Worm (Caenorhabditis elegans) whole organism, young adult: ENCODE measurements around the gene seip-1.

Source experiments
- B0336.3 ChIP-seq: fragments of 200-800 bp; sonication (Bioruptor generic); IDR thresholded peaks from 2 replicates; pipeline ENCODE4 v1.3.6; 2022; ENCODE audit warnings: missing genetic modification characterization, missing compliant biosample characterization
- D2030.7 ChIP-seq: fragments of 200-800 bp; sonication (Bioruptor generic); IDR thresholded peaks from 2 replicates; pipeline ENCODE4 v1.3.6; 2022; ENCODE audit warnings: missing genetic modification reagents, missing genetic modification characterization, missing compliant biosample characterization
- F33H1.4 ChIP-seq: fragments of 200-800 bp; sonication (Bioruptor generic); IDR thresholded peaks from 2 replicates; pipeline ENCODE4 v1.3.6; 2022; ENCODE audit warnings: missing genetic modification reagents, missing genetic modification characterization, missing compliant biosample characterization
- F57C9.4 ChIP-seq: sonication (generic microtip); optimal IDR thresholded peaks from 2 replicates; lab custom pipeline; 2017; ENCODE audit warnings: mild to moderate bottlenecking, missing genetic modification characterization, missing compliant biosample characterization
- Y53F4B.3 ChIP-seq: fragments of 200-800 bp; sonication (Bioruptor generic); IDR thresholded peaks from 2 replicates; pipeline ENCODE4 v1.3.6; 2022; ENCODE audit warnings: missing genetic modification reagents, missing genetic modification characterization, missing compliant biosample characterization
- Y53G8AR.9 ChIP-seq: fragments of 200-800 bp; sonication (Bioruptor generic); conservative IDR thresholded peaks from 2 replicates; pipeline ENCODE4 v1.3.6; 2022; ENCODE audit warnings: missing genetic modification reagents, missing genetic modification characterization, missing compliant biosample characterization
- Y79H2A.3 ChIP-seq: fragments of 200-800 bp; sonication (Bioruptor generic); conservative IDR thresholded peaks from 2 replicates; pipeline ENCODE4 v1.3.6; 2022; ENCODE audit warnings: missing genetic modification reagents, missing genetic modification characterization, missing compliant biosample characterization
- ama-1 ChIP-seq, 3 experiments: fragments of 150-350 bp in 1 of 3; sonication (generic microtip) in 2 of 3; optimal IDR thresholded peaks; 2 replicates each; lab custom pipeline; 2014 to 2018; ENCODE audit warnings: missing biosample characterization in 2 of 3, missing genetic modification characterization in 2 of 3, missing genetic modification reagents in 2 of 3
- athp-1 ChIP-seq: sonication (generic microtip); optimal IDR thresholded peaks from 2 replicates; lab custom pipeline; 2017; ENCODE audit warnings: mild to moderate bottlenecking, missing genetic modification characterization, missing compliant biosample characterization
- attf-5 ChIP-seq: fragments of 200-800 bp; sonication (Bioruptor generic); optimal IDR thresholded peaks from 2 replicates; lab custom pipeline; 2018; ENCODE audit warnings: mild to moderate bottlenecking, missing genetic modification characterization, missing compliant biosample characterization
- attf-6 ChIP-seq: fragments of 200-800 bp; sonication (Bioruptor generic); IDR thresholded peaks from 2 replicates; pipeline ENCODE4 v1.3.6; 2022; ENCODE audit warnings: missing genetic modification reagents, missing genetic modification characterization, missing compliant biosample characterization
- bed-2 ChIP-seq: fragments of 200-800 bp; sonication (Bioruptor generic); IDR thresholded peaks from 2 replicates; pipeline ENCODE4 v1.3.6; 2022; ENCODE audit warnings: missing genetic modification reagents, missing genetic modification characterization, missing compliant biosample characterization
- cebp-1 ChIP-seq, 2 experiments: fragments of 200-800 bp in 1 of 2; sonication (Bioruptor generic) in 1 of 2; sonication (generic microtip) in 1 of 2; IDR thresholded peaks in 1 of 2; optimal IDR thresholded peaks in 1 of 2; 2 replicates each; pipeline versions ENCODE4 v1.3.6 to Lab custom; 2017 to 2022; ENCODE audit warnings: missing compliant biosample characterization in 2 of 2, missing genetic modification characterization in 2 of 2, mild to moderate bottlenecking in 1 of 2, missing genetic modification reagents in 1 of 2, moderate library complexity in 1 of 2
- ceh-27 ChIP-seq: fragments of 200-800 bp; sonication (Bioruptor generic); optimal IDR thresholded peaks from 2 replicates; lab custom pipeline; 2018; ENCODE audit warnings: mild to moderate bottlenecking, missing genetic modification characterization, moderate library complexity, missing compliant biosample characterization
- ceh-58 ChIP-seq: fragments of 200-800 bp; sonication (Bioruptor generic); IDR thresholded peaks from 2 replicates; pipeline ENCODE4 v1.3.6; 2022; ENCODE audit warnings: missing genetic modification characterization, missing compliant biosample characterization
- chd-7 ChIP-seq: sonication (generic microtip); optimal IDR thresholded peaks from 2 replicates; lab custom pipeline; 2016; ENCODE audit warnings: mild to moderate bottlenecking, missing genetic modification characterization, moderate library complexity, missing compliant biosample characterization
- die-1 ChIP-seq: sonication (generic microtip); optimal IDR thresholded peaks from 2 replicates; lab custom pipeline; 2016; ENCODE audit warnings: missing genotype, mild to moderate bottlenecking, missing genetic modification characterization, missing compliant biosample characterization
- dox-1 ChIP-seq: fragments of 200-800 bp; sonication (Bioruptor generic); IDR thresholded peaks from 2 replicates; pipeline ENCODE4 v1.3.6; 2022; ENCODE audit warnings: missing genetic modification reagents, missing genetic modification characterization, missing compliant biosample characterization
- egl-44 ChIP-seq: fragments of 200-800 bp; sonication (Bioruptor generic); IDR thresholded peaks from 2 replicates; pipeline ENCODE4 v1.3.6; 2022; ENCODE audit warnings: missing genetic modification reagents, missing genetic modification characterization, missing compliant biosample characterization
- gei-17 ChIP-seq: fragments of 200-800 bp; sonication (Bioruptor generic); optimal IDR thresholded peaks from 2 replicates; lab custom pipeline; 2018; ENCODE audit warnings: mild to moderate bottlenecking, missing genetic modification characterization, missing compliant biosample characterization
- him-1 ChIP-seq: sonication (generic microtip); optimal IDR thresholded peaks from 2 replicates; lab custom pipeline; 2016; ENCODE audit warnings: missing genotype, missing genetic modification reagents, missing genetic modification characterization, missing compliant biosample characterization
- hrde-1 ChIP-seq: sonication (generic microtip); optimal IDR thresholded peaks from 2 replicates; lab custom pipeline; 2016; ENCODE audit warnings: missing genetic modification characterization, mild to moderate bottlenecking, missing compliant biosample characterization, moderate library complexity, missing genotype, missing genetic modification reagents, borderline replicate concordance
- let-526 ChIP-seq: fragments of 200-800 bp; sonication (Bioruptor generic); IDR thresholded peaks from 2 replicates; pipeline ENCODE4 v1.3.6; 2022; ENCODE audit warnings: missing genetic modification reagents, missing genetic modification characterization, missing compliant biosample characterization
- lin-26 ChIP-seq: fragments of 200-800 bp; sonication (Bioruptor generic); IDR thresholded peaks from 2 replicates; pipeline ENCODE4 v1.3.6; 2022; ENCODE audit warnings: missing genetic modification reagents, missing genetic modification characterization, missing compliant biosample characterization
- lin-40 ChIP-seq: sonication (generic microtip); optimal IDR thresholded peaks from 2 replicates; lab custom pipeline; 2016; ENCODE audit warnings: missing genetic modification characterization, mild to moderate bottlenecking, missing compliant biosample characterization, missing genotype, missing genetic modification reagents
- lsy-27 ChIP-seq: sonication (generic microtip); optimal IDR thresholded peaks from 2 replicates; lab custom pipeline; 2017; ENCODE audit warnings: missing genetic modification characterization, mild to moderate bottlenecking, missing compliant biosample characterization, antibody characterized with exemption, missing genotype, borderline replicate concordance; ENCODE audit not compliant: insufficient read depth
- madf-3 ChIP-seq: fragments of 200-800 bp; sonication (Bioruptor generic); IDR thresholded peaks from 2 replicates; pipeline ENCODE4 v1.3.6; 2022; ENCODE audit warnings: missing genetic modification reagents, missing genetic modification characterization, missing compliant biosample characterization
- madf-6 ChIP-seq: fragments of 200-800 bp; sonication (Bioruptor generic); IDR thresholded peaks from 2 replicates; pipeline ENCODE4 v1.3.6; 2022; ENCODE audit warnings: missing genetic modification reagents, missing genetic modification characterization, missing compliant biosample characterization
- madf-8 ChIP-seq: fragments of 200-800 bp; sonication (Bioruptor generic); conservative IDR thresholded peaks from 2 replicates; pipeline ENCODE4 v1.3.6; 2022; ENCODE audit warnings: missing genetic modification reagents, missing genetic modification characterization, missing compliant biosample characterization
- mes-4 ChIP-seq: sonication (generic microtip); optimal IDR thresholded peaks from 2 replicates; lab custom pipeline; 2016; ENCODE audit warnings: missing genotype, missing genetic modification characterization, missing compliant biosample characterization
- mxl-1 ChIP-seq: sonication (generic microtip); optimal IDR thresholded peaks from 2 replicates; lab custom pipeline; 2016; ENCODE audit warnings: missing genetic modification characterization, missing compliant biosample characterization
- nfyb-1 ChIP-seq: fragments of 200-800 bp; sonication (Bioruptor generic); IDR thresholded peaks from 2 replicates; pipeline ENCODE4 v1.3.6; 2022; ENCODE audit warnings: missing genetic modification reagents, missing genetic modification characterization, missing compliant biosample characterization
- nhr-120 ChIP-seq: fragments of 200-800 bp; sonication (Bioruptor generic); IDR thresholded peaks from 2 replicates; pipeline ENCODE4 v1.3.6; 2022; ENCODE audit warnings: missing genetic modification characterization, missing compliant biosample characterization
- nhr-27 ChIP-seq: fragments of 200-800 bp; sonication (Bioruptor generic); optimal IDR thresholded peaks from 2 replicates; lab custom pipeline; 2018; ENCODE audit warnings: mild to moderate bottlenecking, missing genetic modification characterization, moderate library complexity, missing compliant biosample characterization
- pbrm-1 ChIP-seq: fragments of 200-800 bp; sonication (Bioruptor generic); IDR thresholded peaks from 2 replicates; pipeline ENCODE4 v1.3.6; 2022; ENCODE audit warnings: missing genetic modification reagents, missing genetic modification characterization, missing compliant biosample characterization
- rec-8 ChIP-seq, 2 experiments: sonication (generic microtip); optimal IDR thresholded peaks; 2 replicates each; lab custom pipeline; 2016; ENCODE audit warnings: mild to moderate bottlenecking in 2 of 2, missing genetic modification characterization in 2 of 2, missing genetic modification reagents in 2 of 2, missing genotype in 2 of 2, missing biosample characterization in 1 of 2, missing compliant biosample characterization in 1 of 2, moderate library complexity in 1 of 2
- repo-1 ChIP-seq: sonication (generic microtip); optimal IDR thresholded peaks from 2 replicates; lab custom pipeline; 2017; ENCODE audit warnings: mild to moderate bottlenecking, missing genetic modification characterization, missing compliant biosample characterization
- rpc-1 ChIP-seq, 2 experiments: fragments of 150-350 bp in 1 of 2; sonication (generic microtip) in 1 of 2; optimal IDR thresholded peaks; 2 replicates each; lab custom pipeline; 2014 to 2018; ENCODE audit warnings: missing biosample characterization in 1 of 2, missing genetic modification characterization in 1 of 2, missing genetic modification reagents in 1 of 2, missing genotype in 1 of 2
- snpc-3.4 ChIP-seq: sonication (generic microtip); optimal IDR thresholded peaks from 2 replicates; lab custom pipeline; 2017; ENCODE audit warnings: missing genetic modification characterization, mild to moderate bottlenecking, missing compliant biosample characterization, antibody characterized with exemption, moderate library complexity, missing genotype, missing genetic modification reagents
- snpc-4 ChIP-seq, 5 experiments: fragments of 150-350 bp in 1 of 5; sonication (generic microtip) in 4 of 5; optimal IDR thresholded peaks; 2 replicates each; lab custom pipeline; 2014 to 2018; ENCODE audit warnings: missing genetic modification characterization in 5 of 5, missing biosample characterization in 3 of 5, antibody characterized with exemption in 2 of 5, mild to moderate bottlenecking in 2 of 5, missing compliant biosample characterization in 2 of 5, missing genotype in 2 of 5, moderate library complexity in 2 of 5, missing genetic modification reagents in 1 of 5
- somi-1 ChIP-seq: fragments of 200-800 bp; sonication (Bioruptor generic); optimal IDR thresholded peaks from 2 replicates; lab custom pipeline; 2018; ENCODE audit warnings: mild to moderate bottlenecking, missing genetic modification characterization, missing compliant biosample characterization
- tbp1 ChIP-seq: fragments of 200-800 bp; sonication (Bioruptor generic); optimal IDR thresholded peaks from 2 replicates; lab custom pipeline; 2018; ENCODE audit warnings: mild to moderate bottlenecking, missing genetic modification characterization, missing compliant biosample characterization
- zim-3 ChIP-seq: sonication (generic microtip); optimal IDR thresholded peaks from 2 replicates; lab custom pipeline; 2017; ENCODE audit warnings: mild to moderate bottlenecking, missing genetic modification characterization, moderate library complexity, missing compliant biosample characterization
- ztf-18 ChIP-seq: sonication (generic microtip); optimal IDR thresholded peaks from 2 replicates; lab custom pipeline; 2016; ENCODE audit warnings: missing genotype, mild to moderate bottlenecking, missing genetic modification characterization, missing compliant biosample characterization
- ztf-26 ChIP-seq: sonication (generic microtip); optimal IDR thresholded peaks from 2 replicates; lab custom pipeline; 2017; ENCODE audit warnings: missing genetic modification characterization, missing compliant biosample characterization
- ztf-6 ChIP-seq: fragments of 200-800 bp; sonication (Bioruptor generic); IDR thresholded peaks from 2 replicates; pipeline ENCODE4 v1.3.6; 2022; ENCODE audit warnings: missing genetic modification reagents, missing genetic modification characterization, missing compliant biosample characterization

Gene seip-1

DNA sequence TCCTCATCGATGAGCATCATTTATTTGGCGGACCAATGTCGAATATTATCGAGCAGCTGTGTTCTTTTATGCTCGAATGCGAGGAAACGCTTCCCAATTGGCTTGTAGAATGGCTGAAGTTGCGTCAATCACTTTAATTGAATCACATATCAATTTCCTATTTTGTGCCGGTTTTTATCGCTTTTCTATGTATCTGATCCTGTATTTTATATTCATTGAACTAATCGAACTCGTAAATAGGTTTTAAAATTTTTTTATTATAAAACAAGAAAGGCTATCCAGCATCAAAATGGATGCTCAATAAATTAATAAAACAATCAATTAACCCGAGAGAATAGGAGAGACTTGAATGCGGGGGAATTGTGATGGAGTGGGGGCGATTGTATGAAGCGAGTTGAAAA, 45.7 kb upstream of the seip-1 start:
- TF ChIP-seq gei-17 (GFP tag; lab: Kevin White, UChicago) (no peak), somi-1 (GFP tag; lab: Kevin White, UChicago) (no peak), attf-6 (GFP tag; lab: Robert Waterston, UW) (no peak), egl-44 (GFP tag; lab: Robert Waterston, UW) (no peak), madf-6 (GFP tag; lab: Robert Waterston, UW) (peak; percentile 49; the same call in 1 of the 2 replicates), rec-8 (tag; optimal IDR thresholded peaks at IDR 0.05; lab: Kevin White, UChicago) (peak in 1 of 2 experiments; percentile 10), zim-3 (tag; lab: Kevin White, UChicago) (no peak), nhr-120 (GFP tag; lab: Robert Waterston, UW) (no peak), him-1 (tag; lab: Kevin White, UChicago) (peak; percentile 71), Y53F4B.3 (GFP tag; lab: Robert Waterston, UW) (no peak), Y53G8AR.9 (GFP tag; lab: Robert Waterston, UW) (0 out of 2 replicates have a peak, but pooled peaks have one; percentile 42), Y79H2A.3 (GFP tag; lab: Robert Waterston, UW) (peak; percentile 73; the same call in 1 of the 2 replicates), madf-3 (GFP tag; lab: Robert Waterston, UW) (no peak), let-526 (GFP tag; lab: Robert Waterston, UW) (no peak), hrde-1 (tag; lab: Kevin White, UChicago) (peak; percentile 74), pbrm-1 (peak; percentile 57; the same call in 1 of the 2 replicates), dox-1 (GFP tag; lab: Robert Waterston, UW) (no peak; the same call in 1 of the 2 replicates), ama-1 (optimal IDR thresholded peaks at IDR 0.05; lab: Kevin White, UChicago) (peak; percentile 74), ama-1 (GFP tag; optimal IDR thresholded peaks at IDR 0.05; lab: Kevin White, UChicago) (peak in 1 of 2 experiments; percentile 65), mxl-1 (tag; lab: Kevin White, UChicago) (peak; percentile 32), nhr-27 (tag; lab: Kevin White, UChicago) (no peak), ztf-6 (GFP tag; lab: Robert Waterston, UW) (no peak), rpc-1 (optimal IDR thresholded peaks at IDR 0.05; lab: Kevin White, UChicago) (no peak), rpc-1 (tag; optimal IDR thresholded peaks at IDR 0.05; lab: Kevin White, UChicago) (no peak), lin-26 (GFP tag; lab: Robert Waterston, UW) (peak; percentile 58; the same call in 1 of the 2 replicates), athp-1 (tag; lab: Kevin White, UChicago) (peak; percentile 49), B0336.3 (GFP tag; lab: Robert Waterston, UW) (peak; percentile 42; the same call in 1 of the 2 replicates), lsy-27 (tag; lab: Kevin White, UChicago) (no peak), ztf-26 (tag; lab: Kevin White, UChicago) (no peak), snpc-3.4 (peak; percentile 51), F33H1.4 (GFP tag; lab: Robert Waterston, UW) (no peak), cebp-1 (GFP tag; IDR thresholded peaks at IDR 0.05; lab: Robert Waterston, UW) (no peak), cebp-1 (tag; optimal IDR thresholded peaks at IDR 0.05; lab: Kevin White, UChicago) (peak; percentile 9), bed-2 (no peak), D2030.7 (GFP tag; lab: Robert Waterston, UW) (peak; percentile 54; the same call in 1 of the 2 replicates), die-1 (tag; lab: Kevin White, UChicago) (peak; percentile 42), F57C9.4 (tag; lab: Kevin White, UChicago) (no peak), snpc-4 (GFP tag; optimal IDR thresholded peaks at IDR 0.05; lab: Kevin White, UChicago) (no peak), snpc-4 (tag; optimal IDR thresholded peaks at IDR 0.05; lab: Kevin White, UChicago) (peak in 1 of 4 experiments; percentile 2), lin-40 (no peak), ztf-18 (tag; lab: Kevin White, UChicago) (no peak), nfyb-1 (peak; percentile 79; the same call in 1 of the 2 replicates), ceh-58 (GFP tag; lab: Robert Waterston, UW) (no peak), tbp1 (GFP tag; lab: Kevin White, UChicago) (peak; percentile 8), mes-4 (tag; lab: Kevin White, UChicago) (no peak), attf-5 (GFP tag; lab: Kevin White, UChicago) (peak; percentile 10), repo-1 (tag; lab: Kevin White, UChicago) (peak; percentile 28), ceh-27 (GFP tag; lab: Kevin White, UChicago) (no peak), chd-7 (no peak), madf-8 (GFP tag; lab: Robert Waterston, UW) (0 out of 2 replicates have a peak, but pooled peaks have one; percentile 7)
